Fruit fly (Drosophila melanogaster) whole organism, embryonic: ENCODE results near the gene CG6225.

Experiments used
- B-H1 ChIP-seq: fragments of 200-800 bp; sonication (Bioruptor generic); IDR thresholded peaks from 3 replicates; pipeline ENCODE4 v1.3.6; 2022; ENCODE audit warnings: missing biosample characterization, missing genetic modification characterization
- CG10209 ChIP-seq: fragments of 200-800 bp; sonication (Bioruptor generic); optimal IDR thresholded peaks from 3 replicates; lab custom pipeline; 2017; ENCODE audit warnings: missing biosample characterization, mild to moderate bottlenecking, missing genetic modification characterization, missing genetic modification reagents
- CG10565 ChIP-seq: fragments of 200-800 bp; sonication (Bioruptor generic); optimal IDR thresholded peaks from 3 replicates; lab custom pipeline; 2016; ENCODE audit warnings: missing biosample characterization, mild to moderate bottlenecking, missing genetic modification characterization
- CG11696 ChIP-seq: fragments of 200-800 bp; sonication (Bioruptor generic); IDR thresholded peaks from 2 replicates; pipeline ENCODE4 v1.3.6; 2022; ENCODE audit warnings: missing biosample characterization, missing genetic modification characterization
- CG13894 ChIP-seq: fragments of 200-800 bp; sonication (Bioruptor generic); optimal IDR thresholded peaks from 3 replicates; lab custom pipeline; 2018; ENCODE audit warnings: missing biosample characterization, mild to moderate bottlenecking, missing genetic modification characterization, moderate library complexity
- CG15479 ChIP-seq: fragments of 200-800 bp; sonication (Bioruptor generic); optimal IDR thresholded peaks from 3 replicates; lab custom pipeline; 2019; ENCODE audit warnings: missing biosample characterization, mild to moderate bottlenecking, missing genetic modification characterization, moderate library complexity
- CG15601 ChIP-seq: fragments of 200-800 bp; sonication (Bioruptor generic); optimal IDR thresholded peaks from 3 replicates; lab custom pipeline; 2019; ENCODE audit warnings: missing biosample characterization, mild to moderate bottlenecking, missing genetic modification characterization, moderate library complexity
- CG17385 ChIP-seq: fragments of 200-800 bp; sonication (Bioruptor generic); optimal IDR thresholded peaks from 3 replicates; lab custom pipeline; 2018; ENCODE audit warnings: missing biosample characterization, mild to moderate bottlenecking, missing genetic modification characterization
- CG17829 ChIP-seq: fragments of 200-800 bp; optimal IDR thresholded peaks from 2 replicates; lab custom pipeline; 2019; ENCODE audit warnings: missing biosample characterization, mild to moderate bottlenecking, missing genetic modification characterization, moderate library complexity
- CG2202 ChIP-seq: fragments of 200-800 bp; sonication (Bioruptor generic); optimal IDR thresholded peaks from 2 replicates; lab custom pipeline; 2018; ENCODE audit warnings: missing biosample characterization, mild to moderate bottlenecking, missing genetic modification characterization
- CG30431 ChIP-seq: fragments of 200-800 bp; sonication (Bioruptor generic); optimal IDR thresholded peaks from 2 replicates; lab custom pipeline; 2017; ENCODE audit warnings: missing biosample characterization, missing genetic modification characterization
- CG32767 ChIP-seq: fragments of 200-800 bp; sonication (Bioruptor generic); IDR thresholded peaks from 2 replicates; pipeline ENCODE4 v1.3.6; 2022; ENCODE audit warnings: missing biosample characterization, missing genetic modification characterization
- CG3281 ChIP-seq: fragments of 200-800 bp; sonication (Bioruptor generic); optimal IDR thresholded peaks from 3 replicates; lab custom pipeline; 2017; ENCODE audit warnings: missing biosample characterization, mild to moderate bottlenecking, missing genetic modification characterization
- CG33557 ChIP-seq: fragments of 200-800 bp; sonication (Bioruptor generic); optimal IDR thresholded peaks from 2 replicates; lab custom pipeline; 2019; ENCODE audit warnings: missing biosample characterization, mild to moderate bottlenecking, missing genetic modification characterization, moderate library complexity
- CG7839 ChIP-seq: fragments of 200-800 bp; sonication (Bioruptor generic); optimal IDR thresholded peaks from 3 replicates; lab custom pipeline; 2018; ENCODE audit warnings: missing biosample characterization, mild to moderate bottlenecking, missing genetic modification characterization, moderate library complexity
- CG8290 ChIP-seq, 3 experiments: fragments of 200-800 bp; sonication (Bioruptor generic); optimal IDR thresholded peaks; 2 replicates each; lab custom pipeline; 2016 to 2019; ENCODE audit warnings: missing biosample characterization in 3 of 3, missing genetic modification characterization in 3 of 3, mild to moderate bottlenecking in 2 of 3, moderate library complexity in 1 of 3
- CG9932 ChIP-seq: fragments of 200-800 bp; sonication (Bioruptor generic); IDR thresholded peaks from 2 replicates; pipeline ENCODE4 v1.3.6; 2022; ENCODE audit warnings: missing biosample characterization, missing genetic modification characterization
- HLH54F ChIP-seq: fragments of 200-800 bp; sonication (Bioruptor generic); optimal IDR thresholded peaks from 3 replicates; lab custom pipeline; 2016; ENCODE audit warnings: missing biosample characterization, missing genetic modification characterization
- HLHmδ ChIP-seq: fragments of 200-800 bp; sonication (Bioruptor generic); optimal IDR thresholded peaks from 2 replicates; lab custom pipeline; 2018; ENCODE audit warnings: missing biosample characterization, mild to moderate bottlenecking, missing genetic modification characterization, moderate library complexity
- Myb ChIP-seq: fragments of 200-800 bp; sonication (Bioruptor generic); optimal IDR thresholded peaks from 2 replicates; lab custom pipeline; 2016; ENCODE audit warnings: missing biosample characterization, missing genetic modification characterization
- Nf-YA ChIP-seq: fragments of 200-800 bp; sonication (Bioruptor generic); IDR thresholded peaks from 2 replicates; pipeline ENCODE4 v1.3.6; 2022; ENCODE audit warnings: missing biosample characterization, missing genetic modification characterization
- Six4 ChIP-seq: fragments of 200-800 bp; sonication (Bioruptor generic); optimal IDR thresholded peaks from 2 replicates; lab custom pipeline; 2016; ENCODE audit warnings: missing biosample characterization, missing genetic modification characterization
- Sox100B ChIP-seq: fragments of 200-800 bp; sonication (Bioruptor generic); optimal IDR thresholded peaks from 3 replicates; lab custom pipeline; 2018; ENCODE audit warnings: missing biosample characterization, mild to moderate bottlenecking, missing genetic modification characterization
- Spps ChIP-seq: fragments of 200-800 bp; sonication (Bioruptor generic); optimal IDR thresholded peaks from 2 replicates; lab custom pipeline; 2018; ENCODE audit warnings: missing biosample characterization, mild to moderate bottlenecking, missing genetic modification characterization
- Stat92E ChIP-seq, 3 experiments: fragments of >200 bp in 2 of 3; fragments of 200-800 bp in 1 of 3; sonication (Bioruptor generic) in 1 of 3; optimal IDR thresholded peaks; 2 replicates each; lab custom pipeline; 2017 to 2019; ENCODE audit warnings: missing biosample characterization in 3 of 3, missing genetic modification characterization in 3 of 3, mild to moderate bottlenecking in 1 of 3, moderate library complexity in 1 of 3
- bowl ChIP-seq: fragments of 200-800 bp; sonication (Bioruptor generic); IDR thresholded peaks from 2 replicates; pipeline ENCODE4 v1.3.6; 2022; ENCODE audit warnings: missing biosample characterization, missing genetic modification characterization
- btn ChIP-seq: fragments of 200-800 bp; sonication (Bioruptor generic); optimal IDR thresholded peaks from 2 replicates; lab custom pipeline; 2016; ENCODE audit warnings: missing biosample characterization, missing genetic modification characterization
- cg ChIP-seq: fragments of 200-800 bp; sonication (Bioruptor generic); optimal IDR thresholded peaks from 3 replicates; lab custom pipeline; 2019; ENCODE audit warnings: missing biosample characterization, mild to moderate bottlenecking, missing genetic modification characterization, moderate library complexity
- ci ChIP-seq: fragments of 200-800 bp; sonication (Bioruptor generic); IDR thresholded peaks from 3 replicates; pipeline ENCODE4 v1.3.6; 2022; ENCODE audit warnings: missing biosample characterization, missing genetic modification characterization
- croc ChIP-seq: fragments of 200-800 bp; sonication (Bioruptor generic); conservative IDR thresholded peaks from 3 replicates; pipeline ENCODE4 v1.3.6; 2022; ENCODE audit warnings: missing biosample characterization, missing genetic modification characterization
- crol ChIP-seq: fragments of 200-800 bp; sonication (Bioruptor generic); IDR thresholded peaks from 2 replicates; pipeline ENCODE4 v1.3.6; 2022; ENCODE audit warnings: missing biosample characterization, missing genetic modification characterization
- ftz-f1 ChIP-seq: fragments of 200-800 bp; sonication (Bioruptor generic); optimal IDR thresholded peaks from 2 replicates; lab custom pipeline; 2016; ENCODE audit warnings: missing biosample characterization, missing genetic modification characterization
- grn ChIP-seq: fragments of 200-800 bp; sonication (Bioruptor generic); optimal IDR thresholded peaks from 3 replicates; lab custom pipeline; 2017; ENCODE audit warnings: missing biosample characterization, missing genetic modification characterization
- hth ChIP-seq: fragments of >200 bp; optimal IDR thresholded peaks from 2 replicates; lab custom pipeline; 2017; ENCODE audit warnings: inconsistent platforms
- ken ChIP-seq: fragments of 200-800 bp; sonication (Bioruptor generic); IDR thresholded peaks from 3 replicates; pipeline ENCODE4 v1.3.6; 2022; ENCODE audit warnings: missing biosample characterization, missing genetic modification characterization
- kni ChIP-seq: fragments of 200-800 bp; sonication (Bioruptor generic); optimal IDR thresholded peaks from 3 replicates; lab custom pipeline; 2017; ENCODE audit warnings: mild to moderate bottlenecking, missing biosample characterization, missing genetic modification reagents, missing genetic modification characterization
- luna ChIP-seq: fragments of 200-800 bp; sonication (Bioruptor generic); optimal IDR thresholded peaks from 2 replicates; lab custom pipeline; 2016; ENCODE audit warnings: missing biosample characterization, missing genetic modification characterization
- pho ChIP-seq: fragments of 200-800 bp; sonication (Bioruptor generic); optimal IDR thresholded peaks from 2 replicates; lab custom pipeline; 2016; ENCODE audit warnings: missing biosample characterization, missing genetic modification characterization
- phol ChIP-seq: fragments of 200-800 bp; sonication (Bioruptor generic); optimal IDR thresholded peaks from 3 replicates; lab custom pipeline; 2018; ENCODE audit warnings: missing biosample characterization, mild to moderate bottlenecking, missing genetic modification characterization, moderate library complexity
- pros ChIP-seq: fragments of 200-800 bp; sonication (Bioruptor generic); optimal IDR thresholded peaks from 3 replicates; lab custom pipeline; 2019; ENCODE audit warnings: missing biosample characterization, mild to moderate bottlenecking, missing genetic modification characterization, moderate library complexity
- sc ChIP-seq, 3 experiments: fragments of >200 bp in 2 of 3; fragments of 200-800 bp in 1 of 3; sonication (Bioruptor generic) in 1 of 3; optimal IDR thresholded peaks; 2 replicates in 2 of 3; 3 replicates in 1 of 3; lab custom pipeline; 2017; ENCODE audit warnings: mild to moderate bottlenecking in 1 of 3, missing biosample characterization in 1 of 3, missing genetic modification characterization in 1 of 3, missing genetic modification reagents in 1 of 3
- sens ChIP-seq: fragments of 200-800 bp; sonication (Bioruptor generic); peaks from one replicate; lab custom pipeline; 2016; ENCODE audit warnings: missing biosample characterization, missing genetic modification characterization
- shn ChIP-seq: fragments of 200-800 bp; sonication (Bioruptor generic); optimal IDR thresholded peaks from 3 replicates; lab custom pipeline; 2016; ENCODE audit warnings: missing biosample characterization, missing genetic modification characterization
- slou ChIP-seq: fragments of 200-800 bp; sonication (Bioruptor generic); optimal IDR thresholded peaks from 3 replicates; lab custom pipeline; 2016; ENCODE audit warnings: missing biosample characterization, missing genetic modification characterization
- tio ChIP-seq: fragments of 200-800 bp; sonication (Bioruptor generic); optimal IDR thresholded peaks from 2 replicates; lab custom pipeline; 2017; ENCODE audit warnings: missing biosample characterization, missing genetic modification characterization, inconsistent platforms
- twi ChIP-seq: fragments of 200-800 bp; optimal IDR thresholded peaks from 2 replicates; lab custom pipeline; 2019; ENCODE audit warnings: missing biosample characterization, mild to moderate bottlenecking, missing genetic modification characterization, moderate library complexity
- usp ChIP-seq: fragments of >200 bp; optimal IDR thresholded peaks from 2 replicates; lab custom pipeline; 2017; ENCODE audit warnings: missing biosample characterization, missing genetic modification characterization

CG6225 gene

DNA sequence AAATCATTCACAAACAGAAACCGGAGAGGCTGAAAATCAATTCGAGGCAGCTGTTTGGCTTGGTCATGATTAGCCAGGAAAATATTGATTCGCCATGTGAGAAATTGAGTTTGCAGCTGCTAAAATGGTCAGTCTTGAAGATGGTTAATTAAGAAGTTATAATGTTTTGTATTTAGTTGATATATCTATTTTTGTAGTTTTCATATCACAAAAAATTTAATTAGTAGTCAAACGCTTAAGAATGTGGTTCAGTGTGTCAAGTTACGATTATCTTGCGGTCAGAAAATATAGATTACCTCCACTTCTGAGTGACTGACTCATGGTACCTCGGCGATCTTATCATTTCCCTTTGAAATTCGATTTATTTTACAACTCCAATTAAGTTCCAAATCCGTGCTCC, 7.5 kb upstream of the CG6225 start:
- TF ChIP-seq Nf-YA (GFP tag; lab: Robert Waterston, UW) (no peak), phol (tag; lab: Kevin White, UChicago) (no peak), grn (GFP tag; lab: Kevin White, UChicago) (peak; percentile 66)

dm6 chr3R:12647348-12647747, 7.0 kb upstream of the CG6225 start:
- TF ChIP-seq CG3281 (GFP tag; lab: Kevin White, UChicago) (no peak), CG7839 (tag; lab: Kevin White, UChicago) (no peak), HLH54F (GFP tag; lab: Kevin White, UChicago) (no peak), CG32767 (GFP tag; lab: Robert Waterston, UW) (no peak), CG8290 (GFP tag; optimal IDR thresholded peaks at IDR 0.05; lab: Kevin White, UChicago) (no peak), CG8290 (tag; optimal IDR thresholded peaks at IDR 0.05; lab: Kevin White, UChicago) (peak in 1 of 2 experiments; percentile 5), shn (GFP tag; lab: Kevin White, UChicago) (no peak), B-H1 (GFP tag; lab: Robert Waterston, UW) (no peak), usp (GFP tag; lab: Kevin White, UChicago) (no peak), CG17385 (no peak), ken (0 out of 3 replicates have a peak, but pooled peaks have one; percentile 13), hth (no peak), CG10565 (GFP tag; lab: Kevin White, UChicago) (no peak), Sox100B (GFP tag; lab: Kevin White, UChicago) (no peak), bowl (GFP tag; lab: Robert Waterston, UW) (no peak), CG9932 (GFP tag; lab: Robert Waterston, UW) (no peak), croc (GFP tag; lab: Robert Waterston, UW) (no peak), btn (GFP tag; lab: Kevin White, UChicago) (no peak), CG10209 (GFP tag; lab: Kevin White, UChicago) (no peak), ci (GFP tag; lab: Robert Waterston, UW) (0 out of 3 replicates have a peak, but pooled peaks have one; percentile 16), crol (GFP tag; lab: Robert Waterston, UW) (peak; percentile 63), CG13894 (tag; lab: Kevin White, UChicago) (peak; percentile 61)

DNA sequence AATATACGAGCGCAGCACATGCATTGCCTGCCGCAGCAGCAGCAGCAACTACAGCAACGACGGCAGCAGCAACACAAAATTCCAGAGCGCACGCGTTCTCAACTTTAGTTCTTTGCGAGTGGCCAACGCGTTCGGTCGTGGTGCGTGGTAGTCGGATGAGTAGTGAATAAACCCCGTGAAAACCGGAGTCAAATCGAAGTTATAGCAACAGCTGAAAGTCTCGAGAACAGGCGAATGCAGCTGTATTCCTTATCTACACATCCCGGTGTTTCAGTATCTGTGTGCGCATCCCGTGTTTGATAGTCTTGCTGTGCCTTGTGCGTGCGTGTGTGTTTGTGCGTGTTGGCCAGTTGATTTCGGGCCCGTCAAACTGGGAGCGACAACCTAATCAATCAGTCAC, 6.4 kb upstream of the CG6225 start, which contains the start of gene Dtg:
Gene Dtg (plus strand): TSS at position 105 of the 400 bp plus-strand sequence.
- peak; percentile 68 for TF ChIP-seq cg
- TF ChIP-seq sc (optimal IDR thresholded peaks at IDR 0.05; lab: Kevin White, UChicago), result no peak
- TF ChIP-seq sc (GFP tag; optimal IDR thresholded peaks at IDR 0.05; lab: Kevin White, UChicago), result no peak
- TF ChIP-seq Spps (tag; lab: Kevin White, UChicago), result no peak
- peak in 1 of 3 experiments; percentile 62 for TF ChIP-seq Stat92E (GFP tag; optimal IDR thresholded peaks at IDR 0.05; lab: Kevin White, UChicago)
- peak; percentile 7 for TF ChIP-seq hth
- TF ChIP-seq CG2202 (tag; lab: Kevin White, UChicago), result no peak
- peak; percentile 2 for TF ChIP-seq CG15601 (tag; lab: Kevin White, UChicago)
- no peak for TF ChIP-seq CG30431 (GFP tag; lab: Kevin White, UChicago)
- no peak for TF ChIP-seq Six4 (GFP tag; lab: Kevin White, UChicago)
- TF ChIP-seq CG15479 (GFP tag; lab: Kevin White, UChicago), result peak; percentile 63
- no peak for TF ChIP-seq B-H1 (GFP tag; lab: Robert Waterston, UW)
- peak; percentile 70 for TF ChIP-seq twi
- TF ChIP-seq Sox100B (GFP tag; lab: Kevin White, UChicago), result no peak
- TF ChIP-seq kni (GFP tag; lab: Kevin White, UChicago), result peak; percentile 80
- peak; percentile 65 for TF ChIP-seq pros (GFP tag; lab: Kevin White, UChicago)
- TF ChIP-seq Myb, result no peak
- no peak for TF ChIP-seq CG11696
- peak; percentile 42 for TF ChIP-seq CG17829
- no peak for TF ChIP-seq ftz-f1 (GFP tag; lab: Kevin White, UChicago)
- peak; percentile 24 for TF ChIP-seq CG33557 (GFP tag; lab: Kevin White, UChicago)
- TF ChIP-seq HLHmδ (GFP tag; lab: Kevin White, UChicago), result peak; percentile 82
- 0 out of 3 replicates have a peak, but pooled peaks have one; percentile 52 for TF ChIP-seq ci (GFP tag; lab: Robert Waterston, UW)
- TF ChIP-seq sens (GFP tag; lab: Kevin White, UChicago), result peak; percentile 74
- no peak for TF ChIP-seq tio
- no peak for TF ChIP-seq luna (GFP tag; lab: Kevin White, UChicago)
- TF ChIP-seq slou (GFP tag; lab: Kevin White, UChicago), result no peak
- no peak for TF ChIP-seq pho (GFP tag; lab: Kevin White, UChicago)
